Worm (Caenorhabditis elegans): Measurements from ENCODE around the gene irld-11.

- TF ChIP-seq med-1 (GFP tag; optimal IDR thresholded peaks at IDR 0.05; ENCODE audit: insufficient read depth) (no peak), klf-2 (GFP tag; conservative IDR thresholded peaks at IDR 0.05) (no peak), tab-1 (GFP tag; IDR thresholded peaks at IDR 0.05) (no peak), ztf-23 (GFP tag; IDR thresholded peaks at IDR 0.05) (no peak), ref-1 (GFP tag; conservative IDR thresholded peaks at IDR 0.05) (no peak)
These were observed 28.2 kb upstream of the irld-11 start, which contains the start of gene nhr-237 for ce11 chrV:1626720-1627119.
